Worm (Caenorhabditis elegans): ENCODE data around the gene srw-100.
A peak's percentile ranks its signal among the peaks of the same experiment; 100 is the strongest.
"Not testable (repeated sequence)": the region's sequence is repeated elsewhere in the genome, so short reads cannot be mapped to it uniquely, and the experiment has no call there.

The srw-100 gene

ce11 chrV:1692494-1692893, 18.5 kb upstream of the srw-100 start, which contains the start of gene Y46H3C.5:
TSS of gene Y46H3C.5 (minus strand) at chrV:1692495.
- TF ChIP-seq tlp-1, nhr-84, rnt-1 (tag; optimal IDR thresholded peaks at IDR 0.05): not testable (repeated sequence)

ce11 chrV:1693876-1694275, 17.1 kb upstream of the srw-100 start, which contains the start of gene Y46H3C.7:
TSS of gene Y46H3C.7 (minus strand) at chrV:1694022.
- not testable (repeated sequence) for TF ChIP-seq mdl-1 (tag; optimal IDR thresholded peaks at IDR 0.05); hlh-17 (GFP tag; optimal IDR thresholded peaks at IDR 0.05; ENCODE audit: borderline replicate concordance); tlp-1 (tag; optimal IDR thresholded peaks at IDR 0.05)

- TF ChIP-seq mep-1 (tag; optimal IDR thresholded peaks at IDR 0.05) (no peak), snu-23 (GFP tag; optimal IDR thresholded peaks at IDR 0.05) (no peak), nhr-76 (tag; optimal IDR thresholded peaks at IDR 0.05) (no peak), nhr-19 (GFP tag; conservative IDR thresholded peaks at IDR 0.05) (no peak), swsn-7 (tag; optimal IDR thresholded peaks at IDR 0.05) (no peak)
Observed at ce11 chrV:1698400-1698799, 12.6 kb upstream of the srw-100 start.

- TF ChIP-seq nhr-84 (tag; optimal IDR thresholded peaks at IDR 0.05) (no peak), nhr-11 (tag; optimal IDR thresholded peaks at IDR 0.05) (no peak)
Observed at ce11 chrV:1699228-1699795, 11.7 kb upstream of the srw-100 start.

- TF ChIP-seq rnt-1 (tag; optimal IDR thresholded peaks at IDR 0.05) (no peak), nhr-28 (tag; optimal IDR thresholded peaks at IDR 0.05) (no peak), sox-4 (tag; optimal IDR thresholded peaks at IDR 0.05) (no peak), fos-1 (tag; optimal IDR thresholded peaks at IDR 0.05) (no peak), C34B4.2 (tag; optimal IDR thresholded peaks at IDR 0.05) (no peak), snpc-4 (tag; optimal IDR thresholded peaks at IDR 0.05) (no peak), snu-23 (GFP tag; optimal IDR thresholded peaks at IDR 0.05) (no peak), jun-1 (tag; optimal IDR thresholded peaks at IDR 0.05) (no peak), unc-30 (tag; optimal IDR thresholded peaks at IDR 0.05) (no peak), ceh-8 (GFP tag; optimal IDR thresholded peaks at IDR 0.05) (no peak), efl-1 (optimal IDR thresholded peaks at IDR 0.05) (no peak), efl-1 (GFP tag; optimal IDR thresholded peaks at IDR 0.05 in 1 of 2) (no peak), unc-62 (GFP tag; optimal IDR thresholded peaks at IDR 0.05) (no peak), ceh-82 (tag; optimal IDR thresholded peaks at IDR 0.05) (no peak)
Observed at ce11 chrV:1701584-1702101, 9.4 kb upstream of the srw-100 start, which contains the start of gene srw-90. TSS of gene srw-90 (plus strand) at chrV:1702051.

- TF ChIP-seq zip-4 (GFP tag; optimal IDR thresholded peaks at IDR 0.05) (no peak), mef-2 (tag; optimal IDR thresholded peaks at IDR 0.05) (no peak), fos-1 (tag; optimal IDR thresholded peaks at IDR 0.05) (no peak), lin-14 (GFP tag; optimal IDR thresholded peaks at IDR 0.05) (no peak), ztf-11 (tag; optimal IDR thresholded peaks at IDR 0.05) (no peak), unc-130 (tag; optimal IDR thresholded peaks at IDR 0.05) (no peak), efl-3 (GFP tag; optimal IDR thresholded peaks at IDR 0.05) (no peak), efl-1 (optimal IDR thresholded peaks at IDR 0.05) (no peak), efl-1 (GFP tag; optimal IDR thresholded peaks at IDR 0.05 in 1 of 2) (no peak)
Observed at ce11 chrV:1708441-1708840, 2.6 kb upstream of the srw-100 start, which contains the start of gene srw-99. TSS of gene srw-99 (plus strand) at chrV:1708741.

- TF ChIP-seq mab-9 (GFP tag; IDR thresholded peaks at IDR 0.05) (peak; percentile 58; the same call in 1 of the 2 replicates), ets-5 (GFP tag; IDR thresholded peaks at IDR 0.05) (0 out of 2 replicates have a peak, but pooled peaks have one; percentile 17), unc-98 (GFP tag; IDR thresholded peaks at IDR 0.05) (peak; percentile 44; the same call in 1 of the 2 replicates), grh-1 (GFP tag; IDR thresholded peaks at IDR 0.05) (0 out of 2 replicates have a peak, but pooled peaks have one; percentile 18), ceh-88 (GFP tag; IDR thresholded peaks at IDR 0.05) (peak; percentile 20; the same call in 1 of the 2 replicates)
Observed at ce11 chrV:1713761-1714160, 2.8 kb downstream of the srw-100 start.

Data from whole organism, L1 larva.